Worm (Caenorhabditis elegans) whole organism, young adult: ENCODE results near the gene asp-18.

Experiments used
- B0019.2 ChIP-seq: fragments of 200-800 bp; sonication (Bioruptor generic); conservative IDR thresholded peaks from 2 replicates; pipeline ENCODE4 v1.3.6; 2022; ENCODE audit warnings: missing genetic modification reagents, missing genetic modification characterization, missing compliant biosample characterization
- C06A6.2 ChIP-seq: fragments of 200-800 bp; sonication (Bioruptor generic); conservative IDR thresholded peaks from 2 replicates; pipeline ENCODE4 v1.3.6; 2022; ENCODE audit warnings: missing genetic modification characterization, missing compliant biosample characterization
- F22D6.2 ChIP-seq: sonication (generic microtip); optimal IDR thresholded peaks from 2 replicates; lab custom pipeline; 2016; ENCODE audit warnings: mild to moderate bottlenecking, missing genetic modification characterization, missing compliant biosample characterization
- F33H1.4 ChIP-seq: fragments of 200-800 bp; sonication (Bioruptor generic); IDR thresholded peaks from 2 replicates; pipeline ENCODE4 v1.3.6; 2022; ENCODE audit warnings: missing genetic modification reagents, missing genetic modification characterization, missing compliant biosample characterization
- F37B4.10 ChIP-seq: fragments of 200-800 bp; sonication (Bioruptor generic); IDR thresholded peaks from 2 replicates; pipeline ENCODE4 v1.3.6; 2022; ENCODE audit warnings: missing genetic modification characterization, missing compliant biosample characterization
- F49E8.2 ChIP-seq: sonication (generic microtip); optimal IDR thresholded peaks from 3 replicates; lab custom pipeline; 2017; ENCODE audit warnings: missing genetic modification characterization, mild to moderate bottlenecking, missing compliant biosample characterization, antibody characterized with exemption, moderate library complexity; ENCODE audit not compliant: insufficient read depth
- F52B5.7 ChIP-seq: sonication (generic microtip); optimal IDR thresholded peaks from 2 replicates; lab custom pipeline; 2016; ENCODE audit warnings: mild to moderate bottlenecking, missing genetic modification characterization, missing compliant biosample characterization
- F55B11.4 ChIP-seq: sonication (generic microtip); optimal IDR thresholded peaks from 2 replicates; lab custom pipeline; 2016; ENCODE audit warnings: missing compliant biosample characterization, missing genetic modification characterization, borderline replicate concordance; ENCODE audit not compliant: insufficient read depth
- K12H6.12 ChIP-seq: fragments of 200-800 bp; sonication (Bioruptor generic); optimal IDR thresholded peaks from 2 replicates; lab custom pipeline; 2018; ENCODE audit warnings: mild to moderate bottlenecking, missing genetic modification characterization, missing compliant biosample characterization
- T26A5.8 ChIP-seq: sonication (generic microtip); optimal IDR thresholded peaks from 2 replicates; lab custom pipeline; 2016; ENCODE audit warnings: missing genetic modification characterization, missing compliant biosample characterization
- Y95B8A.8 ChIP-seq: fragments of 200-800 bp; sonication (Bioruptor generic); IDR thresholded peaks from 2 replicates; pipeline ENCODE4 v1.3.6; 2022; ENCODE audit warnings: missing genetic modification reagents, missing genetic modification characterization, missing compliant biosample characterization
- ZK185.1 ChIP-seq: sonication (generic microtip); optimal IDR thresholded peaks from 2 replicates; lab custom pipeline; 2016; ENCODE audit warnings: mild to moderate bottlenecking, missing genetic modification characterization, missing compliant biosample characterization; ENCODE audit not compliant: poor library complexity, severe bottlenecking
- athp-1 ChIP-seq: sonication (generic microtip); optimal IDR thresholded peaks from 2 replicates; lab custom pipeline; 2017; ENCODE audit warnings: mild to moderate bottlenecking, missing genetic modification characterization, missing compliant biosample characterization
- bed-1 ChIP-seq: fragments of 200-800 bp; sonication (Bioruptor generic); IDR thresholded peaks from 2 replicates; pipeline ENCODE4 v1.3.6; 2022; ENCODE audit warnings: missing genetic modification reagents, missing genetic modification characterization, missing compliant biosample characterization
- cebp-1 ChIP-seq, 2 experiments: fragments of 200-800 bp in 1 of 2; sonication (Bioruptor generic) in 1 of 2; sonication (generic microtip) in 1 of 2; IDR thresholded peaks in 1 of 2; optimal IDR thresholded peaks in 1 of 2; 2 replicates each; pipeline versions ENCODE4 v1.3.6 to Lab custom; 2017 to 2022; ENCODE audit warnings: missing compliant biosample characterization in 2 of 2, missing genetic modification characterization in 2 of 2, mild to moderate bottlenecking in 1 of 2, missing genetic modification reagents in 1 of 2, moderate library complexity in 1 of 2
- ceh-58 ChIP-seq: fragments of 200-800 bp; sonication (Bioruptor generic); IDR thresholded peaks from 2 replicates; pipeline ENCODE4 v1.3.6; 2022; ENCODE audit warnings: missing genetic modification characterization, missing compliant biosample characterization
- ceh-91 ChIP-seq: fragments of 200-800 bp; sonication (Bioruptor generic); IDR thresholded peaks from 2 replicates; pipeline ENCODE4 v1.3.6; 2022; ENCODE audit warnings: missing genetic modification reagents, missing genetic modification characterization, missing compliant biosample characterization
- chd-7 ChIP-seq: sonication (generic microtip); optimal IDR thresholded peaks from 2 replicates; lab custom pipeline; 2016; ENCODE audit warnings: mild to moderate bottlenecking, missing genetic modification characterization, moderate library complexity, missing compliant biosample characterization
- die-1 ChIP-seq: sonication (generic microtip); optimal IDR thresholded peaks from 2 replicates; lab custom pipeline; 2016; ENCODE audit warnings: missing genotype, mild to moderate bottlenecking, missing genetic modification characterization, missing compliant biosample characterization
- egl-44 ChIP-seq: fragments of 200-800 bp; sonication (Bioruptor generic); IDR thresholded peaks from 2 replicates; pipeline ENCODE4 v1.3.6; 2022; ENCODE audit warnings: missing genetic modification reagents, missing genetic modification characterization, missing compliant biosample characterization
- ekl-4 ChIP-seq: fragments of 200-800 bp; sonication (Bioruptor generic); IDR thresholded peaks from 2 replicates; pipeline ENCODE4 v1.3.6; 2022; ENCODE audit warnings: missing genetic modification reagents, missing genetic modification characterization, missing compliant biosample characterization
- fkh-3 ChIP-seq: sonication (generic microtip); optimal IDR thresholded peaks from 2 replicates; lab custom pipeline; 2016; ENCODE audit warnings: mild to moderate bottlenecking, missing genetic modification characterization, missing compliant biosample characterization
- hlh-12 ChIP-seq: sonication (generic microtip); optimal IDR thresholded peaks from 2 replicates; lab custom pipeline; 2016; ENCODE audit warnings: missing genetic modification characterization, missing compliant biosample characterization
- hlh-26 ChIP-seq: fragments of 200-800 bp; sonication (Bioruptor generic); conservative IDR thresholded peaks from 2 replicates; pipeline ENCODE4 v1.3.6; 2022; ENCODE audit warnings: missing genetic modification reagents, missing genetic modification characterization, missing compliant biosample characterization
- hmg-20 ChIP-seq: fragments of 200-800 bp; sonication (Bioruptor generic); IDR thresholded peaks from 2 replicates; pipeline ENCODE4 v1.3.6; 2022; ENCODE audit warnings: missing genetic modification reagents, missing genetic modification characterization, missing compliant biosample characterization
- lag-1 ChIP-seq: fragments of 200-800 bp; sonication (Bioruptor generic); IDR thresholded peaks from 2 replicates; pipeline ENCODE4 v1.3.6; 2022; ENCODE audit warnings: missing genetic modification reagents, missing genetic modification characterization, missing compliant biosample characterization
- let-526 ChIP-seq: fragments of 200-800 bp; sonication (Bioruptor generic); IDR thresholded peaks from 2 replicates; pipeline ENCODE4 v1.3.6; 2022; ENCODE audit warnings: missing genetic modification reagents, missing genetic modification characterization, missing compliant biosample characterization
- let-607 ChIP-seq, 2 experiments: fragments of 200-800 bp in 1 of 2; sonication (Bioruptor generic) in 1 of 2; sonication (generic microtip) in 1 of 2; optimal IDR thresholded peaks; 2 replicates each; lab custom pipeline; 2016 to 2018; ENCODE audit warnings: mild to moderate bottlenecking in 2 of 2, missing compliant biosample characterization in 2 of 2, missing genetic modification characterization in 2 of 2, moderate library complexity in 2 of 2, missing genotype in 1 of 2
- madf-10 ChIP-seq: sonication (generic microtip); optimal IDR thresholded peaks from 2 replicates; lab custom pipeline; 2016; ENCODE audit warnings: mild to moderate bottlenecking, missing genetic modification characterization, missing compliant biosample characterization
- madf-3 ChIP-seq: fragments of 200-800 bp; sonication (Bioruptor generic); IDR thresholded peaks from 2 replicates; pipeline ENCODE4 v1.3.6; 2022; ENCODE audit warnings: missing genetic modification reagents, missing genetic modification characterization, missing compliant biosample characterization
- madf-8 ChIP-seq: fragments of 200-800 bp; sonication (Bioruptor generic); conservative IDR thresholded peaks from 2 replicates; pipeline ENCODE4 v1.3.6; 2022; ENCODE audit warnings: missing genetic modification reagents, missing genetic modification characterization, missing compliant biosample characterization
- mcd-1 ChIP-seq: fragments of 200-800 bp; sonication (Bioruptor generic); IDR thresholded peaks from 2 replicates; pipeline ENCODE4 v1.3.6; 2022; ENCODE audit warnings: missing genetic modification reagents, missing genetic modification characterization, missing compliant biosample characterization
- rpc-1 ChIP-seq, 2 experiments: fragments of 150-350 bp in 1 of 2; sonication (generic microtip) in 1 of 2; optimal IDR thresholded peaks; 2 replicates each; lab custom pipeline; 2014 to 2018; ENCODE audit warnings: missing biosample characterization in 1 of 2, missing genetic modification characterization in 1 of 2, missing genetic modification reagents in 1 of 2, missing genotype in 1 of 2
- sdz-38 ChIP-seq: sonication (generic microtip); optimal IDR thresholded peaks from 2 replicates; lab custom pipeline; 2016; ENCODE audit warnings: missing genotype, missing genetic modification characterization, missing compliant biosample characterization
- sea-2 ChIP-seq: fragments of 200-800 bp; sonication (Bioruptor generic); IDR thresholded peaks from 2 replicates; pipeline ENCODE4 v1.3.6; 2022; ENCODE audit warnings: missing genetic modification characterization, missing compliant biosample characterization
- snpc-1.3 ChIP-seq: sonication (generic microtip); optimal IDR thresholded peaks from 2 replicates; lab custom pipeline; 2017; ENCODE audit warnings: missing genetic modification characterization, mild to moderate bottlenecking, missing compliant biosample characterization, antibody characterized with exemption, moderate library complexity, missing genotype, missing genetic modification reagents; ENCODE audit not compliant: insufficient read depth
- snpc-4 ChIP-seq, 5 experiments: fragments of 150-350 bp in 1 of 5; sonication (generic microtip) in 4 of 5; optimal IDR thresholded peaks; 2 replicates each; lab custom pipeline; 2014 to 2018; ENCODE audit warnings: missing genetic modification characterization in 5 of 5, missing biosample characterization in 3 of 5, antibody characterized with exemption in 2 of 5, mild to moderate bottlenecking in 2 of 5, missing compliant biosample characterization in 2 of 5, missing genotype in 2 of 5, moderate library complexity in 2 of 5, missing genetic modification reagents in 1 of 5
- sptf-2 ChIP-seq: fragments of 200-800 bp; sonication (Bioruptor generic); optimal IDR thresholded peaks from 2 replicates; lab custom pipeline; 2018; ENCODE audit warnings: mild to moderate bottlenecking, missing genetic modification characterization, missing compliant biosample characterization
- tbp1 ChIP-seq: fragments of 200-800 bp; sonication (Bioruptor generic); optimal IDR thresholded peaks from 2 replicates; lab custom pipeline; 2018; ENCODE audit warnings: mild to moderate bottlenecking, missing genetic modification characterization, missing compliant biosample characterization
- tbx-9 ChIP-seq: sonication (generic microtip); optimal IDR thresholded peaks from 2 replicates; lab custom pipeline; 2016; ENCODE audit warnings: borderline replicate concordance, missing genetic modification characterization, inconsistent platforms, missing compliant biosample characterization
- ztf-25 ChIP-seq: fragments of 200-800 bp; sonication (Bioruptor generic); IDR thresholded peaks from 2 replicates; pipeline ENCODE4 v1.3.6; 2022; ENCODE audit warnings: missing genetic modification reagents, missing genetic modification characterization, missing compliant biosample characterization
- ztf-3 ChIP-seq: fragments of 200-800 bp; sonication (Bioruptor generic); optimal IDR thresholded peaks from 2 replicates; lab custom pipeline; 2018; ENCODE audit warnings: mild to moderate bottlenecking, missing genetic modification characterization, missing compliant biosample characterization

asp-18 gene

ce11 chrV:18719956-18720489, 11.5 kb downstream of the asp-18 start, which contains the start of gene Y17D7C.2:
Gene Y17D7C.2 (minus strand): TSS chrV:18719987.
- TF ChIP-seq K12H6.12 (tag; lab: Kevin White, UChicago) (no peak), hlh-26 (GFP tag; lab: Robert Waterston, UW) (0 out of 2 replicates have a peak, but pooled peaks have one; percentile 59), snpc-1.3 (no peak), fkh-3 (tag; lab: Kevin White, UChicago) (no peak), bed-1 (GFP tag; lab: Robert Waterston, UW) (no peak), sdz-38 (tag; lab: Kevin White, UChicago) (peak; percentile 34), snpc-4 (GFP tag; optimal IDR thresholded peaks at IDR 0.05; lab: Kevin White, UChicago) (no peak), snpc-4 (tag; optimal IDR thresholded peaks at IDR 0.05; lab: Kevin White, UChicago) (peak; percentile 32 to 66 (median 60)), F55B11.4 (tag; lab: Kevin White, UChicago) (peak; percentile 38)

DNA sequence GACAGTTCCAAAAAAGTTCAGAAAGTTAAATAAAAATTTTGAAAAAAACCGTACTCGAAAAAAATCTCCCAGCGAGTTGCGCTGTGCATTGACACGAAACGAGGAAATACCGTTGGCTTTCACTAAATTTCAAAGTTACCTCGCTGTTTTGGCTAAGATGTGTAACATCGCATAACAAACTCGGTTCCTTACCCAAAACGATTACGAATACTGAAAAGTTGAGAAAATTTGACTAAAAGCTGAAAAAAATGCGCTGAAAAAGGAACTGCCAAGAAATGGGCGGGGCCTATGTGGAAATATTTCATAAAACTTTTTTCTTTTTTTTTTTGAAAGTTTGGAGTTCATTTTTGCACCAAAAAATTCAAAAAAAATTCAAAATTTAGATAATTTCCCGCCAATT, 12.1 kb downstream of the asp-18 start:
- TF ChIP-seq sdz-38 (tag; lab: Kevin White, UChicago) (peak; percentile 6), lag-1 (no peak), let-526 (no peak)

ce11 chrV:18712118-18712517, 19.4 kb downstream of the asp-18 start:
- peak; percentile 24 for TF ChIP-seq die-1
- TF ChIP-seq egl-44 (GFP tag; lab: Robert Waterston, UW), result peak; percentile 69; the same call in 1 of the 2 replicates
- TF ChIP-seq F33H1.4 (GFP tag; lab: Robert Waterston, UW), result no peak
- TF ChIP-seq tbp1 (GFP tag; lab: Kevin White, UChicago), result no peak
- peak; percentile 53 for TF ChIP-seq hlh-12 (tag; lab: Kevin White, UChicago)
- TF ChIP-seq F22D6.2, result no peak
- no peak for TF ChIP-seq ceh-91 (GFP tag; lab: Robert Waterston, UW)
- no peak for TF ChIP-seq ZK185.1
- no peak for TF ChIP-seq ekl-4 (GFP tag; lab: Robert Waterston, UW)
- TF ChIP-seq snpc-1.3, result no peak
- no peak for TF ChIP-seq ztf-25 (GFP tag; lab: Robert Waterston, UW)
- TF ChIP-seq let-607 (tag; optimal IDR thresholded peaks at IDR 0.05; lab: Kevin White, UChicago), result no peak
- TF ChIP-seq hmg-20 (GFP tag; lab: Robert Waterston, UW), result no peak
- TF ChIP-seq let-526, result no peak
- no peak for TF ChIP-seq ceh-58
- no peak for TF ChIP-seq F37B4.10 (GFP tag; lab: Robert Waterston, UW)
- no peak for TF ChIP-seq Y95B8A.8 (GFP tag; lab: Robert Waterston, UW)
- no peak for TF ChIP-seq sea-2 (GFP tag; lab: Robert Waterston, UW)
- no peak for TF ChIP-seq tbx-9 (tag; lab: Kevin White, UChicago)
- TF ChIP-seq ztf-3 (GFP tag; lab: Kevin White, UChicago), result no peak
- no peak for TF ChIP-seq cebp-1 (GFP tag; IDR thresholded peaks at IDR 0.05; lab: Robert Waterston, UW)
- no peak for TF ChIP-seq cebp-1 (tag; optimal IDR thresholded peaks at IDR 0.05; lab: Kevin White, UChicago)
- TF ChIP-seq sptf-2, result no peak
- no peak for TF ChIP-seq snpc-4 (GFP tag; optimal IDR thresholded peaks at IDR 0.05; lab: Kevin White, UChicago)
- TF ChIP-seq snpc-4 (tag; optimal IDR thresholded peaks at IDR 0.05; lab: Kevin White, UChicago), result peak in 1 of 4 experiments; percentile 52
- TF ChIP-seq T26A5.8 (tag; lab: Kevin White, UChicago), result no peak
- peak; percentile 97 for TF ChIP-seq bed-1 (GFP tag; lab: Robert Waterston, UW)
- peak; percentile 1 for TF ChIP-seq F49E8.2 (tag; lab: Kevin White, UChicago)
- peak; percentile 37 for TF ChIP-seq rpc-1 (optimal IDR thresholded peaks at IDR 0.05; lab: Kevin White, UChicago)
- TF ChIP-seq rpc-1 (tag; optimal IDR thresholded peaks at IDR 0.05; lab: Kevin White, UChicago), result peak; percentile 75
- TF ChIP-seq B0019.2 (GFP tag; lab: Robert Waterston, UW), result no peak
- TF ChIP-seq madf-8, result no peak
- TF ChIP-seq madf-3 (GFP tag; lab: Robert Waterston, UW), result no peak
- no peak for TF ChIP-seq mcd-1
- no peak for TF ChIP-seq C06A6.2 (GFP tag; lab: Robert Waterston, UW)
- no peak for TF ChIP-seq chd-7
- no peak for TF ChIP-seq madf-10 (tag; lab: Kevin White, UChicago)
- TF ChIP-seq F52B5.7 (tag; lab: Kevin White, UChicago), result no peak
- TF ChIP-seq athp-1 (tag; lab: Kevin White, UChicago), result no peak
